Comparison of ENCODE assay signal across 3 fruit fly cellular contexts in genomic region chr3R:15934952-15935351, dm6.
TF ChIP-seq lines count a peak whose summit lies in the region.

Sap47 (plus strand) TSS chr3R:15935100.

TF ChIP-seq in whole organism, adult, 20 proteins besides CTCF, POLR2A, EP300 and RAD21 (continued from another document):
- peak; percentile 15 for TF ChIP-seq CG1620 (GFP tag; optimal IDR thresholded peaks at IDR 0.05; lab: Kevin White, UChicago)

TF ChIP-seq in whole organism, embryonic, 481 proteins besides CTCF, POLR2A, EP300 and RAD21 (continued from another document and continues in another):
- no peak for TF ChIP-seq CG8290 (GFP tag; optimal IDR thresholded peaks at IDR 0.05; lab: Kevin White, UChicago)
- peak in 1 of 2 experiments; percentile 67 for TF ChIP-seq CG8290 (tag; optimal IDR thresholded peaks at IDR 0.05; lab: Kevin White, UChicago)
- peak; percentile 53 for TF ChIP-seq CG1603 (tag; optimal IDR thresholded peaks at IDR 0.05; lab: Kevin White, UChicago)
- peak; percentile 84 for TF ChIP-seq Dll (GFP tag; IDR thresholded peaks at IDR 0.05; lab: Robert Waterston, UW; ENCODE audit: partially characterized antibody)
- TF ChIP-seq Dbx (GFP tag; IDR thresholded peaks at IDR 0.05; lab: Robert Waterston, UW) = peak; percentile 58; the same call in 1 of the 3 replicates
- TF ChIP-seq CG4328 (GFP tag; optimal IDR thresholded peaks at IDR 0.05; lab: Kevin White, UChicago) = no peak
- peak; percentile 18 for TF ChIP-seq CG10147 (GFP tag; optimal IDR thresholded peaks at IDR 0.05; lab: Kevin White, UChicago)
- peak; percentile 81 for TF ChIP-seq CG42726 (GFP tag; IDR thresholded peaks at IDR 0.05; lab: Robert Waterston, UW; ENCODE audit: partially characterized antibody)
- peak; percentile 91 for TF ChIP-seq Bgb (GFP tag; IDR thresholded peaks at IDR 0.05; lab: Robert Waterston, UW; ENCODE audit: partially characterized antibody)
- TF ChIP-seq Sry-δ (GFP tag; optimal IDR thresholded peaks at IDR 0.05; lab: Kevin White, UChicago) = peak; percentile 80
- TF ChIP-seq sens (GFP tag; lab: Kevin White, UChicago) = peak; percentile 54
- peak; percentile 66 for TF ChIP-seq CG4617 (GFP tag; optimal IDR thresholded peaks at IDR 0.05; lab: Kevin White, UChicago; ENCODE audit: borderline replicate concordance)
- peak; percentile 92 to 100 for TF ChIP-seq crp (GFP tag; optimal IDR thresholded peaks at IDR 0.05; lab: Kevin White, UChicago)
- TF ChIP-seq sug (tag; optimal IDR thresholded peaks at IDR 0.05; lab: Kevin White, UChicago) = peak; percentile 31
- TF ChIP-seq schlank (tag; optimal IDR thresholded peaks at IDR 0.05; lab: Kevin White, UChicago) = no peak
- TF ChIP-seq onecut (GFP tag; IDR thresholded peaks at IDR 0.05; lab: Robert Waterston, UW) = peak; percentile 80
- peak; percentile 13 for TF ChIP-seq HmgD (GFP tag; optimal IDR thresholded peaks at IDR 0.05; lab: Kevin White, UChicago)
- 0 out of 3 replicates have a peak, but pooled peaks have one; percentile 8 for TF ChIP-seq sr (GFP tag; IDR thresholded peaks at IDR 0.05; lab: Robert Waterston, UW)
- TF ChIP-seq Meics (GFP tag; optimal IDR thresholded peaks at IDR 0.05; lab: Kevin White, UChicago) = no peak
- no peak for TF ChIP-seq Dfd (GFP tag; optimal IDR thresholded peaks at IDR 0.05; lab: Kevin White, UChicago)
- no peak for TF ChIP-seq Neu2 (GFP tag; optimal IDR thresholded peaks at IDR 0.05; lab: Kevin White, UChicago; ENCODE audit: borderline replicate concordance)
- peak; percentile 59 for TF ChIP-seq YL-1 (GFP tag; optimal IDR thresholded peaks at IDR 0.05; lab: Kevin White, UChicago)
- peak; percentile 66; the same call in 1 of the 3 replicates for TF ChIP-seq CG34422 (GFP tag; IDR thresholded peaks at IDR 0.05; lab: Robert Waterston, UW)
- TF ChIP-seq tgo (GFP tag; IDR thresholded peaks at IDR 0.05; lab: Robert Waterston, UW) = no peak
- TF ChIP-seq CG9727 (GFP tag; optimal IDR thresholded peaks at IDR 0.05; lab: Kevin White, UChicago) = no peak
- TF ChIP-seq vvl (GFP tag; IDR thresholded peaks at IDR 0.05; lab: Robert Waterston, UW) = peak; percentile 40; the same call in 1 of the 2 replicates
- TF ChIP-seq CG2129 (GFP tag; IDR thresholded peaks at IDR 0.05; lab: Robert Waterston, UW; ENCODE audit: partially characterized antibody) = peak; percentile 55
- peak; percentile 2 for TF ChIP-seq twi (tag; optimal IDR thresholded peaks at IDR 0.05; lab: Kevin White, UChicago)
- TF ChIP-seq CG18599 (GFP tag; optimal IDR thresholded peaks at IDR 0.05; lab: Kevin White, UChicago) = peak; percentile 34
- TF ChIP-seq aop (GFP tag; IDR thresholded peaks at IDR 0.05; lab: Robert Waterston, UW) = no peak
- TF ChIP-seq Lim3 (GFP tag; IDR thresholded peaks at IDR 0.05; lab: Robert Waterston, UW) = no peak
- TF ChIP-seq NFAT (GFP tag; IDR thresholded peaks at IDR 0.05; lab: Robert Waterston, UW) = no peak
- no peak for TF ChIP-seq disco-r (GFP tag; optimal IDR thresholded peaks at IDR 0.05; lab: Kevin White, UChicago)
- TF ChIP-seq CHES-1-like (GFP tag; optimal IDR thresholded peaks at IDR 0.05; lab: Kevin White, UChicago) = peak; percentile 15
- TF ChIP-seq CG11723 (GFP tag; optimal IDR thresholded peaks at IDR 0.05; lab: Kevin White, UChicago) = no peak
- peak; percentile 41 for TF ChIP-seq B-H2 (GFP tag; optimal IDR thresholded peaks at IDR 0.05; lab: Kevin White, UChicago)
- TF ChIP-seq ewg (GFP tag; optimal IDR thresholded peaks at IDR 0.05; lab: Kevin White, UChicago) = peak; percentile 97
- TF ChIP-seq nmo (GFP tag; optimal IDR thresholded peaks at IDR 0.05; lab: Kevin White, UChicago) = peak; percentile 21
- peak; percentile 71 for TF ChIP-seq sna (GFP tag; IDR thresholded peaks at IDR 0.05; lab: Robert Waterston, UW; ENCODE audit: partially characterized antibody)
- TF ChIP-seq nerfin-1 (tag; optimal IDR thresholded peaks at IDR 0.05; lab: Kevin White, UChicago) = peak; percentile 87
- peak; percentile 40 for TF ChIP-seq stwl (tag; optimal IDR thresholded peaks at IDR 0.05; lab: Kevin White, UChicago)
- peak; percentile 14 for TF ChIP-seq CG13424 (tag; optimal IDR thresholded peaks at IDR 0.05; lab: Kevin White, UChicago)
- peak; percentile 83 for TF ChIP-seq BEAF-32 (GFP tag; optimal IDR thresholded peaks at IDR 0.05; lab: Kevin White, UChicago)
- TF ChIP-seq CG2199 (GFP tag; IDR thresholded peaks at IDR 0.05; lab: Robert Waterston, UW) = 0 out of 3 replicates have a peak, but pooled peaks have one; percentile 11
- no peak for TF ChIP-seq CG10431 (GFP tag; optimal IDR thresholded peaks at IDR 0.05; lab: Kevin White, UChicago)
- 0 out of 2 replicates have a peak, but pooled peaks have one; percentile 9 for TF ChIP-seq Atf6 (GFP tag; IDR thresholded peaks at IDR 0.05; lab: Robert Waterston, UW)
- peak; percentile 81 for TF ChIP-seq CG13624 (GFP tag; optimal IDR thresholded peaks at IDR 0.05; lab: Kevin White, UChicago)
- peak; percentile 54; the same call in 2 of the 3 replicates for TF ChIP-seq row (GFP tag; IDR thresholded peaks at IDR 0.05; lab: Robert Waterston, UW)
- TF ChIP-seq CG32767 (GFP tag; IDR thresholded peaks at IDR 0.05; lab: Robert Waterston, UW) = no peak
- TF ChIP-seq vnd (GFP tag; IDR thresholded peaks at IDR 0.05; lab: Robert Waterston, UW; ENCODE audit: partially characterized antibody) = peak; percentile 75
- TF ChIP-seq HmgZ (tag; optimal IDR thresholded peaks at IDR 0.05; lab: Kevin White, UChicago) = peak; percentile 58
- no peak for TF ChIP-seq Antp (GFP tag; optimal IDR thresholded peaks at IDR 0.05; lab: Kevin White, UChicago)
- TF ChIP-seq CG15514 (GFP tag; optimal IDR thresholded peaks at IDR 0.05; lab: Kevin White, UChicago) = peak; percentile 48
- no peak for TF ChIP-seq CG3407 (GFP tag; optimal IDR thresholded peaks at IDR 0.05; lab: Kevin White, UChicago)
- peak; percentile 5 for TF ChIP-seq CG10267 (tag; optimal IDR thresholded peaks at IDR 0.05; lab: Kevin White, UChicago)
- TF ChIP-seq CG14965 (GFP tag; optimal IDR thresholded peaks at IDR 0.05; lab: Kevin White, UChicago; ENCODE audit: borderline replicate concordance) = no peak
- TF ChIP-seq CG33213 (GFP tag; optimal IDR thresholded peaks at IDR 0.05; lab: Kevin White, UChicago) = no peak
- TF ChIP-seq CG12071 (GFP tag; optimal IDR thresholded peaks at IDR 0.05; lab: Kevin White, UChicago) = peak; percentile 25
- TF ChIP-seq Rfx (GFP tag; IDR thresholded peaks at IDR 0.05; lab: Robert Waterston, UW) = peak; percentile 52; the same call in 1 of the 2 replicates
- no peak for TF ChIP-seq Mes4 (GFP tag; optimal IDR thresholded peaks at IDR 0.05; lab: Kevin White, UChicago)
- TF ChIP-seq tap (tag; optimal IDR thresholded peaks at IDR 0.05; lab: Kevin White, UChicago) = no peak
- peak; percentile 10 for TF ChIP-seq scrt (GFP tag; optimal IDR thresholded peaks at IDR 0.05; lab: Kevin White, UChicago)

TF ChIP-seq in whole organism, prepupa, 60 proteins besides CTCF, POLR2A, EP300 and RAD21 (continued from another document):
- no peak for TF ChIP-seq CG11762 (GFP tag; optimal IDR thresholded peaks at IDR 0.05; lab: Kevin White, UChicago; ENCODE audit: insufficient read depth)
- TF ChIP-seq lz (GFP tag; optimal IDR thresholded peaks at IDR 0.05; lab: Kevin White, UChicago) = no peak
- no peak for TF ChIP-seq Hr38 (GFP tag; optimal IDR thresholded peaks at IDR 0.05; lab: Kevin White, UChicago)
- TF ChIP-seq esn (GFP tag; optimal IDR thresholded peaks at IDR 0.05; lab: Kevin White, UChicago) = no peak
- TF ChIP-seq CG8319 (GFP tag; optimal IDR thresholded peaks at IDR 0.05; lab: Kevin White, UChicago) = no peak
- TF ChIP-seq Sox14 (GFP tag; optimal IDR thresholded peaks at IDR 0.05; lab: Kevin White, UChicago) = no peak
- no peak for TF ChIP-seq CG34406 (GFP tag; optimal IDR thresholded peaks at IDR 0.05; lab: Kevin White, UChicago)
- no peak for TF ChIP-seq Smox (GFP tag; optimal IDR thresholded peaks at IDR 0.05; lab: Kevin White, UChicago)
- no peak for TF ChIP-seq achi (GFP tag; optimal IDR thresholded peaks at IDR 0.05; lab: Kevin White, UChicago)
- TF ChIP-seq Ets21C (GFP tag; optimal IDR thresholded peaks at IDR 0.05; lab: Kevin White, UChicago) = no peak
- no peak for TF ChIP-seq CG10631 (GFP tag; optimal IDR thresholded peaks at IDR 0.05; lab: Kevin White, UChicago)
- TF ChIP-seq CG6808 (GFP tag; optimal IDR thresholded peaks at IDR 0.05; lab: Kevin White, UChicago) = peak; percentile 100
- no peak for TF ChIP-seq Lpt (GFP tag; optimal IDR thresholded peaks at IDR 0.05; lab: Kevin White, UChicago)
- no peak for TF ChIP-seq dsx (GFP tag; optimal IDR thresholded peaks at IDR 0.05; lab: Kevin White, UChicago; ENCODE audit: poor library complexity, severe bottlenecking)
- TF ChIP-seq CG3032 (tag; optimal IDR thresholded peaks at IDR 0.05; lab: Kevin White, UChicago) = no peak
- no peak for TF ChIP-seq Hr4 (GFP tag; optimal IDR thresholded peaks at IDR 0.05; lab: Kevin White, UChicago)
- TF ChIP-seq CG32006 (GFP tag; optimal IDR thresholded peaks at IDR 0.05; lab: Kevin White, UChicago) = no peak
- no peak for TF ChIP-seq Sox102F (GFP tag; optimal IDR thresholded peaks at IDR 0.05; lab: Kevin White, UChicago)
